Worm (Caenorhabditis elegans) whole organism, L3 larva: Measurements from ENCODE around the gene alh-9.

ENCODE experiments used
- fkh-2 ChIP-seq: fragments of 150-350 bp; optimal IDR thresholded peaks from 2 replicates; lab custom pipeline; 2014; ENCODE audit warnings: missing biosample characterization, missing genetic modification reagents, missing genetic modification characterization
- hmg-11 ChIP-seq: sonication (generic microtip); optimal IDR thresholded peaks from 2 replicates; lab custom pipeline; 2016; ENCODE audit warnings: missing genetic modification characterization, missing compliant biosample characterization
- jun-1 ChIP-seq: fragments of 150-350 bp; optimal IDR thresholded peaks from 2 replicates; lab custom pipeline; 2014; ENCODE audit warnings: missing biosample characterization, missing genetic modification reagents, missing genetic modification characterization
- lin-15B ChIP-seq: fragments of 150-350 bp; optimal IDR thresholded peaks from 2 replicates; lab custom pipeline; 2014; ENCODE audit warnings: missing biosample characterization, missing genetic modification characterization
- unc-39 ChIP-seq: sonication (generic microtip); optimal IDR thresholded peaks from 4 replicates; lab custom pipeline; 2017; ENCODE audit warnings: missing biosample characterization, missing genetic modification characterization
- unc-62 ChIP-seq: fragments of 150-350 bp; sonication (generic microtip); optimal IDR thresholded peaks from 4 replicates; lab custom pipeline; 2014; ENCODE audit warnings: missing biosample characterization, missing genetic modification reagents, missing genetic modification characterization

DNA sequence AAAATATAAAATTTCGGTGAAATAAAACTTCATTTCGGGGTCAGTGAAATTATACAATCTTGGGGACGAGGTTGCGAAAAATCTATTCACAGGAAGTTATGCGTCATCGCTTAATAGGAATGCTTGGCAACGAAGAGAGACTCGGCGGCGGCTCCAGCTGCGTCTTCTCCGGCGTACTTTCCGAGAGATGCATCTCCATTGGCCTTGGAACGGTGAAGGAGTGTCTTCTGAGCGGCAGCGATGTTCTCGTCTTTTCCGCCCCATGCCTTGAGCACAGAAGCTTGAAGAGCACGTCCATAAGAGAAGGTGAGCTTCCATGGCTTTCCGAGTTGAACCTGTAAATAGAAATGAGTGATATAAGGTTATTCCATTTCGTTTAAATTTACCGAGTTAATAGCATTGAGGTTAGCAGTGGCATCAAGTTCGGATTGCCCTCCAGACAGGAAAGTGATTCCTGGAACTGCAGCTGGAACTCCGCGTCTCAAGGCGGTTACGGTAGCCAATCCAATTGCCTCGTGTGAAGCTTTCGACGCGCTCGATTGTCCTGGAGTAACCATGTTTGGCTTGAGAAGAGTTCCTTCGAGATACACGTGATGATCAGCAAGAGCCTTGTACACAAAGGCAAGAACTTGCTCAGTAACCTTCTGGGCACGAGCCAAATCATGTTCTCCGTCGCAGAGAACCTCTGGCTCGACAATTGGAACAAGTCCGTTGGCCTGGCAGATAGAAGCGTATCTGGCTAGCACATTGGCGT is 19.0 kb downstream of the alh-9 start:
- TF ChIP-seq hmg-11 (no peak), unc-39 (tag; lab: Kevin White, UChicago) (no peak), jun-1 (tag; lab: Kevin White, UChicago) (no peak), fkh-2 (tag; lab: Kevin White, UChicago) (no peak), unc-62 (GFP tag; lab: Kevin White, UChicago) (no peak), lin-15B (no peak)
